Worm (Caenorhabditis elegans) whole organism, midembryonic: ENCODE results near the gene R03H10.11.

Experiments used
- flt-1 ChIP-seq: fragments of 200-800 bp; sonication (Bioruptor generic); IDR thresholded peaks from 2 replicates; pipeline ENCODE4 v1.3.6; 2022; ENCODE audit warnings: missing genetic modification characterization, missing compliant biosample characterization
- med-1 ChIP-seq: sonication (generic microtip); optimal IDR thresholded peaks from 2 replicates; lab custom pipeline; 2017; ENCODE audit warnings: missing genetic modification characterization, mild to moderate bottlenecking, missing compliant biosample characterization, antibody characterized with exemption, missing genetic modification reagents; ENCODE audit not compliant: insufficient read depth
- ref-1 ChIP-seq: fragments of 200-800 bp; sonication (Bioruptor generic); conservative IDR thresholded peaks from 2 replicates; pipeline ENCODE4 v1.3.6; 2022; ENCODE audit warnings: missing genetic modification reagents, missing genetic modification characterization, missing compliant biosample characterization

- TF ChIP-seq flt-1 (GFP tag; lab: Robert Waterston, UW) (no peak), med-1 (no peak), ref-1 (GFP tag; lab: Robert Waterston, UW) (no peak)
Measured at ce11 chrII:4222469-4222868, 40.0 kb downstream of the R03H10.11 start.
